Worm (Caenorhabditis elegans) whole organism, L1 larva: Measurements from ENCODE around the gene srh-55.

Experiments used
- C04F5.9 ChIP-seq: sonication (generic microtip); optimal IDR thresholded peaks from 2 replicates; lab custom pipeline; 2016; ENCODE audit warnings: missing genetic modification characterization, missing compliant biosample characterization
- C16A3.4 ChIP-seq: fragments of 150-350 bp; optimal IDR thresholded peaks from 2 replicates; lab custom pipeline; 2014; ENCODE audit warnings: missing biosample characterization, missing genetic modification characterization
- F16B12.6 ChIP-seq: fragments of 150-350 bp; optimal IDR thresholded peaks from 2 replicates; lab custom pipeline; 2014; ENCODE audit warnings: missing biosample characterization, missing genetic modification characterization
- Y116A8C.19 ChIP-seq: sonication (generic microtip); optimal IDR thresholded peaks from 2 replicates; lab custom pipeline; 2016; ENCODE audit warnings: missing compliant biosample characterization, missing genetic modification characterization, borderline replicate concordance
- aha-1 ChIP-seq: fragments of 150-350 bp; optimal IDR thresholded peaks from 2 replicates; lab custom pipeline; 2014; ENCODE audit warnings: missing biosample characterization, missing genetic modification characterization
- blmp-1 ChIP-seq: fragments of 150-350 bp; optimal IDR thresholded peaks from 2 replicates; lab custom pipeline; 2014; ENCODE audit warnings: missing biosample characterization, missing genetic modification characterization
- ceh-63 ChIP-seq: fragments of 200-800 bp; sonication (Bioruptor generic); optimal IDR thresholded peaks from 2 replicates; lab custom pipeline; 2018; ENCODE audit warnings: mild to moderate bottlenecking, missing genetic modification characterization, missing compliant biosample characterization
- ceh-8 ChIP-seq: fragments of 200-800 bp; sonication (Bioruptor generic); optimal IDR thresholded peaks from 2 replicates; lab custom pipeline; 2018; ENCODE audit warnings: mild to moderate bottlenecking, missing genetic modification characterization, moderate library complexity, missing compliant biosample characterization
- ceh-88 ChIP-seq: fragments of 200-800 bp; sonication (Bioruptor generic); IDR thresholded peaks from 2 replicates; pipeline ENCODE4 v1.3.6; 2022; ENCODE audit warnings: missing genetic modification characterization, missing compliant biosample characterization
- ceh-90 ChIP-seq: sonication (generic microtip); optimal IDR thresholded peaks from 2 replicates; lab custom pipeline; 2016; ENCODE audit warnings: missing genetic modification characterization, missing compliant biosample characterization
- dsc-1 ChIP-seq: sonication (generic microtip); optimal IDR thresholded peaks from 2 replicates; lab custom pipeline; 2016; ENCODE audit warnings: mild to moderate bottlenecking, missing genetic modification characterization, missing compliant biosample characterization
- efl-1 ChIP-seq, 4 experiments: fragments of 150-350 bp; optimal IDR thresholded peaks in 3 of 4; peaks in 1 of 4; 1 replicate in 1 of 4; 2 replicates in 3 of 4; lab custom pipeline; 2014; ENCODE audit warnings: missing biosample characterization in 2 of 4, missing genetic modification characterization in 2 of 4, missing genetic modification reagents in 2 of 4
- efl-3 ChIP-seq: fragments of 200-800 bp; sonication (Bioruptor generic); optimal IDR thresholded peaks from 2 replicates; lab custom pipeline; 2018; ENCODE audit warnings: mild to moderate bottlenecking, missing genetic modification characterization, missing compliant biosample characterization
- egl-13 ChIP-seq: sonication (generic microtip); optimal IDR thresholded peaks from 2 replicates; lab custom pipeline; 2016; ENCODE audit warnings: missing genotype, missing genetic modification reagents, missing genetic modification characterization, missing compliant biosample characterization
- elt-2 ChIP-seq: sonication (generic microtip); optimal IDR thresholded peaks from 2 replicates; lab custom pipeline; 2016; ENCODE audit warnings: missing genetic modification characterization, mild to moderate bottlenecking, inconsistent platforms, missing compliant biosample characterization, missing genetic modification reagents
- elt-3 ChIP-seq, 6 experiments: fragments of 150-350 bp in 1 of 6; sonication (generic microtip); optimal IDR thresholded peaks; 2 replicates each; lab custom pipeline; 2017 to 2018; ENCODE audit warnings: missing biosample characterization in 6 of 6, missing genetic modification characterization in 6 of 6, inconsistent platforms in 1 of 6
- ets-5 ChIP-seq: fragments of 200-800 bp; sonication (Bioruptor generic); IDR thresholded peaks from 2 replicates; pipeline ENCODE4 v1.3.6; 2022; ENCODE audit warnings: missing genetic modification characterization, missing compliant biosample characterization
- fkh-4 ChIP-seq: sonication (generic microtip); optimal IDR thresholded peaks from 2 replicates; lab custom pipeline; 2016; ENCODE audit warnings: missing compliant biosample characterization, missing genetic modification characterization, borderline replicate concordance
- fkh-8 ChIP-seq: sonication (generic microtip); optimal IDR thresholded peaks from 2 replicates; lab custom pipeline; 2016; ENCODE audit warnings: mild to moderate bottlenecking, missing genetic modification characterization, missing compliant biosample characterization
- fos-1 ChIP-seq: fragments of 150-350 bp; optimal IDR thresholded peaks from 2 replicates; lab custom pipeline; 2014; ENCODE audit warnings: missing biosample characterization, missing genetic modification characterization
- grh-1 ChIP-seq: fragments of 200-800 bp; sonication (Bioruptor generic); IDR thresholded peaks from 2 replicates; pipeline ENCODE4 v1.3.6; 2022; ENCODE audit warnings: missing genetic modification reagents, missing genetic modification characterization, missing compliant biosample characterization
- hlh-17 ChIP-seq: fragments of 200-800 bp; sonication (Bioruptor generic); optimal IDR thresholded peaks from 2 replicates; lab custom pipeline; 2018; ENCODE audit warnings: missing genetic modification characterization, mild to moderate bottlenecking, missing compliant biosample characterization, moderate library complexity, borderline replicate concordance
- hpl-2 ChIP-seq: fragments of 150-350 bp; optimal IDR thresholded peaks from 2 replicates; lab custom pipeline; 2014; ENCODE audit warnings: missing biosample characterization, missing genetic modification reagents, missing genetic modification characterization
- isw-1 ChIP-seq: fragments of 200-800 bp; sonication (Bioruptor generic); IDR thresholded peaks from 2 replicates; pipeline ENCODE4 v1.3.6; 2022; ENCODE audit warnings: missing genetic modification characterization, missing compliant biosample characterization
- lin-14 ChIP-seq: fragments of 200-800 bp; sonication (Bioruptor generic); optimal IDR thresholded peaks from 2 replicates; lab custom pipeline; 2018; ENCODE audit warnings: mild to moderate bottlenecking, missing genetic modification characterization, moderate library complexity, missing compliant biosample characterization
- mdl-1 ChIP-seq, 2 experiments: fragments of 150-350 bp; optimal IDR thresholded peaks; 2 replicates each; lab custom pipeline; 2014 to 2017; ENCODE audit warnings: missing biosample characterization in 2 of 2, missing genetic modification characterization in 2 of 2, inconsistent platforms in 1 of 2
- mef-2 ChIP-seq: fragments of 150-350 bp; optimal IDR thresholded peaks from 2 replicates; lab custom pipeline; 2014; ENCODE audit warnings: missing biosample characterization, missing genetic modification characterization
- mep-1 ChIP-seq: fragments of 150-350 bp; optimal IDR thresholded peaks from 2 replicates; lab custom pipeline; 2014; ENCODE audit warnings: missing biosample characterization, missing genetic modification characterization
- nhr-11 ChIP-seq: fragments of 150-350 bp; optimal IDR thresholded peaks from 2 replicates; lab custom pipeline; 2014; ENCODE audit warnings: missing biosample characterization, missing genetic modification characterization
- nhr-12 ChIP-seq: sonication (generic microtip); optimal IDR thresholded peaks from 2 replicates; lab custom pipeline; 2017; ENCODE audit warnings: missing biosample characterization, missing genetic modification characterization
- nhr-20 ChIP-seq: sonication (generic microtip); optimal IDR thresholded peaks from 2 replicates; lab custom pipeline; 2016; ENCODE audit warnings: mild to moderate bottlenecking, missing genetic modification characterization, missing compliant biosample characterization
- nhr-28 ChIP-seq: fragments of 150-350 bp; optimal IDR thresholded peaks from 2 replicates; lab custom pipeline; 2014; ENCODE audit warnings: missing biosample characterization, missing genetic modification characterization
- nhr-71 ChIP-seq: sonication (generic microtip); optimal IDR thresholded peaks from 2 replicates; lab custom pipeline; 2016; ENCODE audit warnings: mild to moderate bottlenecking, missing genetic modification characterization, moderate library complexity, missing compliant biosample characterization
- nhr-85 ChIP-seq: sonication (generic microtip); peaks from one replicate; lab custom pipeline; 2016; ENCODE audit warnings: missing genetic modification characterization, inconsistent platforms, missing compliant biosample characterization
- nhr-90 ChIP-seq: sonication (generic microtip); optimal IDR thresholded peaks from 2 replicates; lab custom pipeline; 2016; ENCODE audit warnings: mild to moderate bottlenecking, missing genetic modification characterization, missing compliant biosample characterization; ENCODE audit not compliant: poor library complexity
- pag-3 ChIP-seq: sonication (generic microtip); optimal IDR thresholded peaks from 2 replicates; lab custom pipeline; 2017; ENCODE audit warnings: missing genetic modification characterization, mild to moderate bottlenecking, missing compliant biosample characterization, antibody characterized with exemption, borderline replicate concordance; ENCODE audit not compliant: insufficient read depth
- skn-1 ChIP-seq: fragments of 150-350 bp; optimal IDR thresholded peaks from 2 replicates; lab custom pipeline; 2014; ENCODE audit warnings: missing biosample characterization, missing genetic modification characterization
- sox-4 ChIP-seq: sonication (generic microtip); optimal IDR thresholded peaks from 2 replicates; lab custom pipeline; 2016; ENCODE audit warnings: missing genetic modification characterization, missing compliant biosample characterization
- sptf-1 ChIP-seq: fragments of 150-350 bp; optimal IDR thresholded peaks from 2 replicates; lab custom pipeline; 2014; ENCODE audit warnings: missing biosample characterization, missing genetic modification characterization
- sup-37 ChIP-seq: fragments of 200-800 bp; sonication (Bioruptor generic); optimal IDR thresholded peaks from 2 replicates; lab custom pipeline; 2018; ENCODE audit warnings: mild to moderate bottlenecking, missing genetic modification characterization, missing compliant biosample characterization
- tbx-2 ChIP-seq: sonication (generic microtip); optimal IDR thresholded peaks from 2 replicates; lab custom pipeline; 2016; ENCODE audit warnings: missing genetic modification characterization, missing compliant biosample characterization
- tlp-1 ChIP-seq: fragments of 150-350 bp; optimal IDR thresholded peaks from 2 replicates; lab custom pipeline; 2014; ENCODE audit warnings: missing biosample characterization, missing genetic modification characterization
- unc-30 ChIP-seq: sonication (generic microtip); optimal IDR thresholded peaks from 2 replicates; lab custom pipeline; 2017; ENCODE audit warnings: missing biosample characterization, missing genetic modification characterization
- unc-62 ChIP-seq: fragments of 150-350 bp; optimal IDR thresholded peaks from 2 replicates; lab custom pipeline; 2014; ENCODE audit warnings: missing biosample characterization, missing genetic modification reagents, missing genetic modification characterization
- unc-86 ChIP-seq: sonication (generic microtip); optimal IDR thresholded peaks from 2 replicates; lab custom pipeline; 2016; ENCODE audit warnings: missing genetic modification characterization, missing compliant biosample characterization
- vab-15 ChIP-seq: sonication (generic microtip); optimal IDR thresholded peaks from 2 replicates; lab custom pipeline; 2017; ENCODE audit warnings: missing genotype, mild to moderate bottlenecking, missing genetic modification characterization, missing compliant biosample characterization
- xbp-1 ChIP-seq: sonication (generic microtip); optimal IDR thresholded peaks from 2 replicates; lab custom pipeline; 2016; ENCODE audit warnings: missing genetic modification characterization, missing compliant biosample characterization
- zag-1 ChIP-seq: fragments of 150-350 bp; optimal IDR thresholded peaks from 2 replicates; lab custom pipeline; 2014; ENCODE audit warnings: missing biosample characterization, missing genetic modification characterization
- zip-4 ChIP-seq: fragments of 200-800 bp; sonication (Bioruptor generic); optimal IDR thresholded peaks from 2 replicates; lab custom pipeline; 2018; ENCODE audit warnings: mild to moderate bottlenecking, missing genetic modification characterization, moderate library complexity, missing compliant biosample characterization
- ztf-4 ChIP-seq: fragments of 150-350 bp; optimal IDR thresholded peaks from 2 replicates; lab custom pipeline; 2014; ENCODE audit warnings: missing biosample characterization, missing genetic modification characterization

srh-55 gene

DNA sequence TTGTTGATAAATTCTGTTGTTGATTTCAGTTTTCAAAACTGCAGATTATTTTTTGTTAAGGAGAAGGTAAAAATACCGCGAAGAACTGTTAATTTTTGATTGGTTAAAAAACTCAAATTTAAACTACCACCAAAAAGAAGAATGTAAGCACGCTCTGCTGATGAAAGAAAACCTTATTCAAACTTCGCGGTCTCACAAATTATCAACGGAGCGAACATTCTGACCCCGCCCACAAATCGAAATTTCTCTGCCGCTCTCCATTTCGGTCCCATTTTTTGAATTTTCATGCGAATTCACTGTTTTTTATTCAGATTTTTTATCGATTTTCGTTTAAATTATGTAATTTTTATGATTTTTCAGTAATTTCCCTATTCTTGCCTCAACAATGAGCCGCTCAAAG lies 36.2 kb downstream of the srh-55 start, which contains the start of gene cyn-3 (continued):
- TF ChIP-seq ceh-63: no peak
- TF ChIP-seq dsc-1: peak; percentile 88
- TF ChIP-seq tlp-1 (tag; lab: Kevin White, UChicago): no peak
- peak; percentile 79 for TF ChIP-seq ztf-4 (tag; lab: Kevin White, UChicago)
- peak; percentile 10 for TF ChIP-seq ceh-8 (GFP tag; lab: Kevin White, UChicago)
- TF ChIP-seq nhr-11: peak; percentile 50
- TF ChIP-seq nhr-20 (tag; lab: Kevin White, UChicago): peak; percentile 93
- no peak for TF ChIP-seq pag-3 (tag; lab: Kevin White, UChicago)
- peak; percentile 95 for TF ChIP-seq nhr-71 (tag; lab: Kevin White, UChicago)
- TF ChIP-seq efl-3 (GFP tag; lab: Kevin White, UChicago): no peak
- TF ChIP-seq egl-13 (tag; lab: Kevin White, UChicago): peak; percentile 79
- TF ChIP-seq nhr-12 (tag; lab: Kevin White, UChicago): no peak
- TF ChIP-seq sup-37 (GFP tag; lab: Kevin White, UChicago): peak; percentile 32
- TF ChIP-seq zip-4 (GFP tag; lab: Kevin White, UChicago): peak; percentile 52
- no peak for TF ChIP-seq sptf-1
- TF ChIP-seq C04F5.9: no peak
- TF ChIP-seq elt-2 (tag; lab: Kevin White, UChicago): peak; percentile 37
- TF ChIP-seq nhr-85 (tag; lab: Kevin White, UChicago): peak; percentile 95
- TF ChIP-seq vab-15 (tag; lab: Kevin White, UChicago): peak; percentile 57
- TF ChIP-seq tbx-2 (tag; lab: Kevin White, UChicago): peak; percentile 94
- peak; percentile 31 for TF ChIP-seq fkh-4 (tag; lab: Kevin White, UChicago)
- TF ChIP-seq ceh-88 (GFP tag; lab: Robert Waterston, UW): 0 out of 2 replicates have a peak, but pooled peaks have one; percentile 27
- TF ChIP-seq nhr-90 (tag; lab: Kevin White, UChicago): peak; percentile 85
- peak; percentile 89 for TF ChIP-seq fkh-8 (tag; lab: Kevin White, UChicago)
- TF ChIP-seq Y116A8C.19 (tag; lab: Kevin White, UChicago): no peak
- peak; percentile 74 for TF ChIP-seq F16B12.6 (tag; lab: Kevin White, UChicago)
- no peak for TF ChIP-seq zag-1 (tag; lab: Kevin White, UChicago)
- TF ChIP-seq mef-2 (tag; lab: Kevin White, UChicago): peak; percentile 73
- peak; percentile 90 for TF ChIP-seq unc-86 (tag; lab: Kevin White, UChicago)
- peak; percentile 92 for TF ChIP-seq lin-14
- no peak for TF ChIP-seq nhr-28 (tag; lab: Kevin White, UChicago)

DNA sequence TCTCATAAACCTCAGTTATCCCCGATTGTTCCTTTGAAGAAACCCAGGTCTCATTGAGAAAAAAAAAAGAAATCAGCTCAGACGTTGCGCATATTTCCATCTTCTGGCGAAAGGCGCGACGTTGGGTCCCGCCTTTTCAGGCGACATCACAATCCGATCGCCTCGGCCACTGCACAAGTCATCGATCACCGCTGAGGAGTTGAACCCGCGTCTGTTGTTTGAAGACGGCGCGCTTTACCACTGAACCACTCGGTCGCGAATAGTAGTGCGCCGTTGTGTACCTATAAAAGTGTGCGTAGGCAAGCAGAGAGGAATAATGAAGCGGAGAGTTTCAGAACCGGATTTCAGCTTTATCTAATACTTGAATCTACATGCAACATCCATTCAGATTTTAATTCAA lies 37.5 kb downstream of the srh-55 start, which contains the start of gene Y75B12B.11:
Gene Y75B12B.11 (plus strand): TSS at position 394 of the 400 bp plus-strand sequence.
- TF ChIP-seq nhr-90 (tag; lab: Kevin White, UChicago) (peak; percentile 75), elt-3 (tag; optimal IDR thresholded peaks at IDR 0.05; lab: Kevin White, UChicago) (peak in 2 of 6 experiments; percentile 46 to 48), C16A3.4 (tag; lab: Kevin White, UChicago) (peak; percentile 69), mep-1 (tag; lab: Kevin White, UChicago) (peak; percentile 79), tbx-2 (tag; lab: Kevin White, UChicago) (peak; percentile 66), unc-30 (tag; lab: Kevin White, UChicago) (no peak), fos-1 (tag; lab: Kevin White, UChicago) (peak; percentile 16), hpl-2 (peak; percentile 11), xbp-1 (tag; lab: Kevin White, UChicago) (peak; percentile 57), unc-62 (GFP tag; lab: Kevin White, UChicago) (no peak), F16B12.6 (tag; lab: Kevin White, UChicago) (peak; percentile 34), grh-1 (GFP tag; lab: Robert Waterston, UW) (peak; percentile 43; the same call in 1 of the 2 replicates), sox-4 (tag; lab: Kevin White, UChicago) (no peak), elt-2 (tag; lab: Kevin White, UChicago) (peak; percentile 57), egl-13 (tag; lab: Kevin White, UChicago) (no peak), zag-1 (tag; lab: Kevin White, UChicago) (no peak), mdl-1 (tag; optimal IDR thresholded peaks at IDR 0.05; lab: Kevin White, UChicago) (peak in 1 of 2 experiments; percentile 51), ceh-8 (GFP tag; lab: Kevin White, UChicago) (no peak), fkh-4 (tag; lab: Kevin White, UChicago) (peak; percentile 9), aha-1 (tag; lab: Kevin White, UChicago) (no peak), hlh-17 (GFP tag; lab: Kevin White, UChicago) (no peak), ets-5 (GFP tag; lab: Robert Waterston, UW) (no peak), blmp-1 (tag; lab: Kevin White, UChicago) (no peak), skn-1 (tag; lab: Kevin White, UChicago) (peak; percentile 67), fkh-8 (tag; lab: Kevin White, UChicago) (peak; percentile 88), ceh-90 (tag; lab: Kevin White, UChicago) (no peak), efl-1 (optimal IDR thresholded peaks at IDR 0.05; lab: Kevin White, UChicago) (peak; percentile 57 to 80), efl-1 (GFP tag; optimal IDR thresholded peaks at IDR 0.05 in 1 of 2; lab: Kevin White, UChicago) (peak; percentile 72 to 98), unc-86 (tag; lab: Kevin White, UChicago) (peak; percentile 40), isw-1 (GFP tag; lab: Robert Waterston, UW) (no peak)
